Fruit fly (Drosophila melanogaster): ENCODE data around the gene Pink1.

- TF ChIP-seq OdsH (GFP tag; optimal IDR thresholded peaks at IDR 0.05) (no peak), fd59A (GFP tag; optimal IDR thresholded peaks at IDR 0.05) (no peak), CG11294 (GFP tag; IDR thresholded peaks at IDR 0.05) (no peak), Blimp-1 (GFP tag; optimal IDR thresholded peaks at IDR 0.05) (no peak), Smox (GFP tag; optimal IDR thresholded peaks at IDR 0.05) (no peak), svp (GFP tag) (no peak), CG6792 (GFP tag; optimal IDR thresholded peaks at IDR 0.05) (no peak), cyc (GFP tag; optimal IDR thresholded peaks at IDR 0.05) (no peak)
Measured at dm6 chrX:6673637-6674487, 9.7 kb upstream of the Pink1 start, which contains the start of the genes CG3198 and Mcm6.

All from whole organism, prepupa.